Fruit fly (Drosophila melanogaster) whole organism, embryonic: ENCODE measurements around the gene Bicra.
A peak's percentile ranks its signal among the peaks of the same experiment; 100 is the strongest.

Experiments
- Adf1 ChIP-seq: fragments of 200-800 bp; sonication (Bioruptor generic); IDR thresholded peaks from 2 replicates; pipeline ENCODE4 v1.3.6; 2022; ENCODE audit warnings: missing biosample characterization, missing genetic modification characterization
- Atf6 ChIP-seq: fragments of 200-800 bp; sonication (Bioruptor generic); IDR thresholded peaks from 2 replicates; pipeline ENCODE4 v1.3.6; 2022; ENCODE audit warnings: missing biosample characterization, missing genetic modification characterization
- CG10147 ChIP-seq: fragments of 200-800 bp; sonication (Bioruptor generic); optimal IDR thresholded peaks from 2 replicates; lab custom pipeline; 2019; ENCODE audit warnings: missing biosample characterization, mild to moderate bottlenecking, missing genetic modification characterization, moderate library complexity
- CG11093 ChIP-seq: fragments of 200-800 bp; sonication (Bioruptor generic); IDR thresholded peaks from 3 replicates; pipeline ENCODE4 v1.3.6; 2022; ENCODE audit warnings: missing biosample characterization, missing genetic modification characterization
- CG11247 ChIP-seq: fragments of 200-800 bp; sonication (Bioruptor generic); IDR thresholded peaks from 2 replicates; pipeline ENCODE4 v1.3.6; 2022; ENCODE audit warnings: missing biosample characterization, missing genetic modification characterization
- CG11504 ChIP-seq: fragments of 200-800 bp; sonication (Bioruptor generic); optimal IDR thresholded peaks from 3 replicates; lab custom pipeline; 2019; ENCODE audit warnings: missing biosample characterization, mild to moderate bottlenecking, missing genetic modification characterization, moderate library complexity
- CG12942 ChIP-seq: fragments of 200-800 bp; sonication (Bioruptor generic); optimal IDR thresholded peaks from 3 replicates; lab custom pipeline; 2016; ENCODE audit warnings: missing biosample characterization, missing genetic modification characterization
- CG1529 ChIP-seq: fragments of 200-800 bp; sonication (Bioruptor generic); optimal IDR thresholded peaks from 3 replicates; lab custom pipeline; 2018; ENCODE audit warnings: missing biosample characterization, missing genetic modification characterization
- CG1602 ChIP-seq: fragments of 200-800 bp; sonication (Bioruptor generic); optimal IDR thresholded peaks from 3 replicates; lab custom pipeline; 2016; ENCODE audit warnings: missing biosample characterization, missing genetic modification characterization
- CG1603 ChIP-seq: fragments of 200-800 bp; sonication (Bioruptor generic); optimal IDR thresholded peaks from 2 replicates; lab custom pipeline; 2019; ENCODE audit warnings: missing biosample characterization, mild to moderate bottlenecking, missing genetic modification characterization, moderate library complexity
- CG1832 ChIP-seq: fragments of 200-800 bp; sonication (Bioruptor generic); optimal IDR thresholded peaks from 2 replicates; lab custom pipeline; 2017; ENCODE audit warnings: missing biosample characterization, mild to moderate bottlenecking, missing genetic modification characterization, inconsistent platforms
- CG2129 ChIP-seq: fragments of 200-800 bp; sonication (Bioruptor generic); IDR thresholded peaks from 2 replicates; pipeline ENCODE4 v1.3.6; 2022; ENCODE audit warnings: missing biosample characterization, missing genetic modification characterization; ENCODE audit not compliant: partially characterized antibody
- CG30020 ChIP-seq: fragments of 200-800 bp; optimal IDR thresholded peaks from 2 replicates; lab custom pipeline; 2019; ENCODE audit warnings: missing biosample characterization, mild to moderate bottlenecking, missing genetic modification characterization, moderate library complexity
- CG4820 ChIP-seq: fragments of 200-800 bp; sonication (Bioruptor generic); optimal IDR thresholded peaks from 3 replicates; lab custom pipeline; 2016; ENCODE audit warnings: missing biosample characterization, missing genetic modification characterization
- CG6654 ChIP-seq: fragments of 200-800 bp; sonication (Bioruptor generic); optimal IDR thresholded peaks from 2 replicates; lab custom pipeline; 2017; ENCODE audit warnings: missing biosample characterization, mild to moderate bottlenecking, missing genetic modification characterization
- CG7786 ChIP-seq: fragments of 200-800 bp; sonication (Bioruptor generic); optimal IDR thresholded peaks from 2 replicates; lab custom pipeline; 2016; ENCODE audit warnings: missing biosample characterization, missing genetic modification characterization
- CG8359 ChIP-seq: fragments of 200-800 bp; sonication (Bioruptor generic); optimal IDR thresholded peaks from 2 replicates; lab custom pipeline; 2017; ENCODE audit warnings: missing biosample characterization, mild to moderate bottlenecking, missing genetic modification characterization, borderline replicate concordance
- CG8924 ChIP-seq: fragments of 200-800 bp; optimal IDR thresholded peaks from 3 replicates; lab custom pipeline; 2019; ENCODE audit warnings: missing biosample characterization, mild to moderate bottlenecking, missing genetic modification characterization, moderate library complexity
- CG9215 ChIP-seq: fragments of 200-800 bp; sonication (Bioruptor generic); IDR thresholded peaks from 2 replicates; pipeline ENCODE4 v1.3.6; 2022; ENCODE audit warnings: missing biosample characterization, missing genetic modification characterization
- D ChIP-seq, 2 experiments: fragments of 200-800 bp in 1 of 2; fragments of >200 bp in 1 of 2; sonication (Bioruptor generic) in 1 of 2; optimal IDR thresholded peaks; 2 replicates in 1 of 2; 3 replicates in 1 of 2; lab custom pipeline; 2017; ENCODE audit warnings: mild to moderate bottlenecking in 1 of 2, missing biosample characterization in 1 of 2, missing genetic modification characterization in 1 of 2, missing genetic modification reagents in 1 of 2
- Doc2 ChIP-seq: fragments of 200-800 bp; sonication (Bioruptor generic); IDR thresholded peaks from 2 replicates; pipeline ENCODE4 v1.3.6; 2022; ENCODE audit warnings: missing biosample characterization, missing genetic modification characterization
- E2f2 ChIP-seq: fragments of 200-800 bp; sonication (Bioruptor generic); IDR thresholded peaks from 2 replicates; pipeline ENCODE4 v1.3.6; 2022; ENCODE audit warnings: missing biosample characterization, missing genetic modification characterization
- HmgD ChIP-seq: fragments of 200-800 bp; sonication (Bioruptor generic); optimal IDR thresholded peaks from 3 replicates; lab custom pipeline; 2016; ENCODE audit warnings: missing biosample characterization, missing genetic modification characterization
- Hr39 ChIP-seq: fragments of >200 bp; optimal IDR thresholded peaks from 2 replicates; lab custom pipeline; 2017
- Kr ChIP-seq: fragments of 200-800 bp; sonication (Bioruptor generic); optimal IDR thresholded peaks from 2 replicates; lab custom pipeline; 2017; ENCODE audit warnings: missing biosample characterization, mild to moderate bottlenecking, missing genetic modification characterization
- MBD-R2 ChIP-seq: fragments of 200-800 bp; sonication (Bioruptor generic); IDR thresholded peaks from 2 replicates; pipeline ENCODE4 v1.3.6; 2022; ENCODE audit warnings: missing biosample characterization, missing genetic modification characterization
- NFAT ChIP-seq: fragments of 200-800 bp; sonication (Bioruptor generic); IDR thresholded peaks from 2 replicates; pipeline ENCODE4 v1.3.6; 2022; ENCODE audit warnings: missing biosample characterization, missing genetic modification characterization
- Nf-YA ChIP-seq: fragments of 200-800 bp; sonication (Bioruptor generic); IDR thresholded peaks from 2 replicates; pipeline ENCODE4 v1.3.6; 2022; ENCODE audit warnings: missing biosample characterization, missing genetic modification characterization
- NfI ChIP-seq: fragments of 200-800 bp; sonication (Bioruptor generic); optimal IDR thresholded peaks from 3 replicates; lab custom pipeline; 2018; ENCODE audit warnings: missing biosample characterization, mild to moderate bottlenecking, missing genetic modification characterization, moderate library complexity
- Taf1 ChIP-seq: fragments of 200-800 bp; sonication (Bioruptor generic); IDR thresholded peaks from 2 replicates; pipeline ENCODE4 v1.3.6; 2022; ENCODE audit warnings: missing biosample characterization, missing genetic modification characterization
- bigmax ChIP-seq: fragments of 200-800 bp; sonication (Bioruptor generic); optimal IDR thresholded peaks from 2 replicates; lab custom pipeline; 2018; ENCODE audit warnings: missing biosample characterization, mild to moderate bottlenecking, missing genetic modification characterization
- btn ChIP-seq: fragments of 200-800 bp; sonication (Bioruptor generic); optimal IDR thresholded peaks from 2 replicates; lab custom pipeline; 2016; ENCODE audit warnings: missing biosample characterization, missing genetic modification characterization
- chinmo ChIP-seq: fragments of 200-800 bp; sonication (Bioruptor generic); IDR thresholded peaks from 4 replicates; pipeline ENCODE4 v1.3.6; 2022; ENCODE audit warnings: missing biosample characterization, missing genetic modification characterization; ENCODE audit not compliant: partially characterized antibody
- croc ChIP-seq: fragments of 200-800 bp; sonication (Bioruptor generic); conservative IDR thresholded peaks from 3 replicates; pipeline ENCODE4 v1.3.6; 2022; ENCODE audit warnings: missing biosample characterization, missing genetic modification characterization
- dpn ChIP-seq, 2 experiments: fragments of 200-800 bp; sonication (Bioruptor generic); optimal IDR thresholded peaks; 3 replicates each; lab custom pipeline; 2016; ENCODE audit warnings: missing biosample characterization in 2 of 2, missing genetic modification characterization in 2 of 2
- exex ChIP-seq: fragments of 200-800 bp; sonication (Bioruptor generic); optimal IDR thresholded peaks from 4 replicates; lab custom pipeline; 2018; ENCODE audit warnings: missing biosample characterization, mild to moderate bottlenecking, missing genetic modification characterization, moderate library complexity
- ftz-f1 ChIP-seq: fragments of 200-800 bp; sonication (Bioruptor generic); optimal IDR thresholded peaks from 2 replicates; lab custom pipeline; 2016; ENCODE audit warnings: missing biosample characterization, missing genetic modification characterization
- gcm2 ChIP-seq: fragments of 200-800 bp; sonication (Bioruptor generic); optimal IDR thresholded peaks from 2 replicates; lab custom pipeline; 2016; ENCODE audit warnings: missing biosample characterization, missing genetic modification characterization
- knrl ChIP-seq: fragments of 200-800 bp; sonication (Bioruptor generic); IDR thresholded peaks from 3 replicates; pipeline ENCODE4 v1.3.6; 2022; ENCODE audit warnings: missing biosample characterization, missing genetic modification characterization; ENCODE audit not compliant: partially characterized antibody
- mam ChIP-seq: fragments of 200-800 bp; sonication (Bioruptor generic); optimal IDR thresholded peaks from 3 replicates; lab custom pipeline; 2016; ENCODE audit warnings: missing biosample characterization, missing genetic modification characterization
- ro ChIP-seq: fragments of 200-800 bp; sonication (Bioruptor generic); IDR thresholded peaks from 2 replicates; pipeline ENCODE4 v1.3.6; 2022; ENCODE audit warnings: missing biosample characterization, missing genetic modification characterization
- salm ChIP-seq: fragments of 200-800 bp; sonication (Bioruptor generic); optimal IDR thresholded peaks from 2 replicates; lab custom pipeline; 2018; ENCODE audit warnings: missing biosample characterization, mild to moderate bottlenecking, missing genetic modification characterization
- schlank ChIP-seq: fragments of 200-800 bp; sonication (Bioruptor generic); optimal IDR thresholded peaks from 2 replicates; lab custom pipeline; 2018; ENCODE audit warnings: missing biosample characterization, mild to moderate bottlenecking, missing genetic modification characterization
- sr ChIP-seq: fragments of 200-800 bp; sonication (Bioruptor generic); IDR thresholded peaks from 3 replicates; pipeline ENCODE4 v1.3.6; 2022; ENCODE audit warnings: missing biosample characterization, missing genetic modification characterization
- stwl ChIP-seq: fragments of 200-800 bp; sonication (Bioruptor generic); optimal IDR thresholded peaks from 3 replicates; lab custom pipeline; 2018; ENCODE audit warnings: missing biosample characterization, mild to moderate bottlenecking, missing genetic modification characterization, moderate library complexity
- tna ChIP-seq: fragments of 200-800 bp; sonication (Bioruptor generic); IDR thresholded peaks from 2 replicates; pipeline ENCODE4 v1.3.6; 2022; ENCODE audit warnings: missing biosample characterization, missing genetic modification characterization; ENCODE audit not compliant: partially characterized antibody
- vnd ChIP-seq: fragments of 200-800 bp; sonication (Bioruptor generic); IDR thresholded peaks from 3 replicates; pipeline ENCODE4 v1.3.6; 2022; ENCODE audit warnings: missing biosample characterization, missing genetic modification characterization; ENCODE audit not compliant: partially characterized antibody
- z ChIP-seq: fragments of 200-800 bp; sonication (Bioruptor generic); IDR thresholded peaks from 3 replicates; pipeline ENCODE4 v1.3.6; 2022; ENCODE audit warnings: missing biosample characterization, missing genetic modification characterization
- zfh2 ChIP-seq: fragments of 200-800 bp; sonication (Bioruptor generic); optimal IDR thresholded peaks from 2 replicates; lab custom pipeline; 2016; ENCODE audit warnings: missing biosample characterization, missing genetic modification characterization

Gene Bicra

DNA sequence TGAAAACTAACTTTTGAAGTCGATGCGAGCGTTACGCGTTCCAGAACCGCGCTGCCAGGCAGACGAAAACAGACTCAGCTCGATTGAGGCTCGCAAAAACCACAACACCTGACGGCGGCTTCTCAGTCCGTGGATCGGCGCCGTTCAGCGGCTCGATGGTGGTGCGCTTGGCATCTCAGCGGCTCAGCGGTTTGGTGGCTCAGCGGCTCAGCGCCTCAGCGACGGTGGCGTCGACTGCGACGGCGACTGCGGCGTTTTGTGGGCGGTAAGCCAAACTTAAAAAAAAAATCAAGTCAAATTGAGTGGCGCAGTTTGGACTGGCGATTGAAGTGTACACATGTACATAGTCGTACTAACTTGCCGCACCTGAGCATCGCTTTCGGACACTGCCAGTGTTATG, 42.5 kb upstream of the Bicra start, which contains the start of gene wat:
TSS of gene wat (minus strand) at position 41 of the 400 bp plus-strand sequence.
- TF ChIP-seq chinmo (0 out of 4 replicates have a peak, but pooled peaks have one; percentile 51), CG8924 (no peak), CG30020 (tag; lab: Kevin White, UChicago) (no peak), Atf6 (no peak), Adf1 (GFP tag; lab: Robert Waterston, UW) (peak; percentile 85), z (GFP tag; lab: Robert Waterston, UW) (0 out of 3 replicates have a peak, but pooled peaks have one; percentile 11)

DNA sequence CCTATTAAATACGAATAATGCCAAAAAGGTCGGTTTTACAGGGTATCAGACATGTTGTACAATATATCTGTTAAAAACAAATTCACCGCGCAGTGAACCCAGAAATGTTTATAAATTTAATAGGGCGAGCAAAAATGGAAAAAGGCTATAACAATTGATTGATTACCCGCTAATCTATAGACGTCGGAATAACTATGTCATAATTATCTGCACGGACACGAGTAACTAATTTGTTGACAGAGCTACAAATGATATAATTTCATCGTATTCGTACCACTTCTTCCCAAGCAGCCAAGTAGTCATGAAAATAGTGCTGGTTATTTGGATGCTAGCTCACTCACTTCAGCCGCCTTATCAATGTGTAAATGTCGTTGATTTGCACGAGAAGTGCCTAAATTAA, 38.2 kb upstream of the Bicra start, which contains the start of gene CG14518:
TSS of gene CG14518 (plus strand) at position 301 of the 400 bp plus-strand sequence.
- TF ChIP-seq mam = no peak
- TF ChIP-seq zfh2 (GFP tag; lab: Kevin White, UChicago) = no peak
- no peak for TF ChIP-seq Doc2 (GFP tag; lab: Robert Waterston, UW)
- TF ChIP-seq CG7786 (GFP tag; lab: Kevin White, UChicago) = no peak
- TF ChIP-seq ftz-f1 = no peak
- no peak for TF ChIP-seq CG1603 (tag; lab: Kevin White, UChicago)
- no peak for TF ChIP-seq knrl (GFP tag; lab: Robert Waterston, UW)
- no peak for TF ChIP-seq CG10147 (GFP tag; lab: Kevin White, UChicago)
- TF ChIP-seq CG11093 (GFP tag; lab: Robert Waterston, UW) = no peak
- TF ChIP-seq HmgD (GFP tag; lab: Kevin White, UChicago) = no peak
- TF ChIP-seq CG6654 (GFP tag; lab: Kevin White, UChicago) = no peak
- TF ChIP-seq Nf-YA = no peak

- no peak for TF ChIP-seq CG1832
- TF ChIP-seq stwl (tag; lab: Kevin White, UChicago) = peak; percentile 87
- TF ChIP-seq CG1529 (GFP tag; lab: Kevin White, UChicago) = no peak
- TF ChIP-seq CG2129 (GFP tag; lab: Robert Waterston, UW) = peak; percentile 79
- no peak for TF ChIP-seq sr (GFP tag; lab: Robert Waterston, UW)
- no peak for TF ChIP-seq CG4820 (GFP tag; lab: Kevin White, UChicago)
- TF ChIP-seq ro = no peak
- TF ChIP-seq NFAT (GFP tag; lab: Robert Waterston, UW) = no peak
- no peak for TF ChIP-seq salm (tag; lab: Kevin White, UChicago)
- TF ChIP-seq bigmax = no peak
- TF ChIP-seq CG1602 (GFP tag; lab: Kevin White, UChicago) = no peak
- peak; percentile 92 for TF ChIP-seq MBD-R2 (GFP tag; lab: Robert Waterston, UW)
- TF ChIP-seq E2f2 (GFP tag; lab: Robert Waterston, UW) = no peak; the same call in 1 of the 2 replicates
- TF ChIP-seq Kr (GFP tag; lab: Kevin White, UChicago) = no peak
- TF ChIP-seq CG12942 (GFP tag; lab: Kevin White, UChicago) = no peak
- no peak for TF ChIP-seq Doc2 (GFP tag; lab: Robert Waterston, UW)
- peak; percentile 93 for TF ChIP-seq vnd (GFP tag; lab: Robert Waterston, UW)
- peak; percentile 32 for TF ChIP-seq D (optimal IDR thresholded peaks at IDR 0.05; lab: Kevin White, UChicago)
- TF ChIP-seq D (GFP tag; optimal IDR thresholded peaks at IDR 0.05; lab: Kevin White, UChicago) = no peak
- no peak for TF ChIP-seq croc (GFP tag; lab: Robert Waterston, UW)
- no peak for TF ChIP-seq gcm2 (GFP tag; lab: Kevin White, UChicago)
- no peak for TF ChIP-seq Taf1
- TF ChIP-seq exex (tag; lab: Kevin White, UChicago) = peak; percentile 15
- no peak for TF ChIP-seq CG9215 (GFP tag; lab: Robert Waterston, UW)
- no peak for TF ChIP-seq schlank (tag; lab: Kevin White, UChicago)
- no peak for TF ChIP-seq btn (GFP tag; lab: Kevin White, UChicago)
- peak; percentile 93 for TF ChIP-seq tna (GFP tag; lab: Robert Waterston, UW)
- TF ChIP-seq CG8359 (GFP tag; lab: Kevin White, UChicago) = no peak
- TF ChIP-seq CG11247 (GFP tag; lab: Robert Waterston, UW) = no peak
- no peak for TF ChIP-seq dpn (GFP tag; optimal IDR thresholded peaks at IDR 0.05; lab: Kevin White, UChicago)
- TF ChIP-seq Hr39 = no peak
- no peak for TF ChIP-seq CG11504 (tag; lab: Kevin White, UChicago)
- TF ChIP-seq NfI (GFP tag; lab: Kevin White, UChicago) = no peak
These were observed 35.7 kb upstream of the Bicra start, which contains the start of the genes eIF4E6 and CG1951 for dm6 chr3R:29027122-29027521. Gene eIF4E6 (minus strand): TSS chr3R:29027174. Gene CG1951 (plus strand): TSS chr3R:29027236.
